Worm (Caenorhabditis elegans): ENCODE measurements around the gene enpl-1.
A peak's percentile ranks its signal among the peaks of the same experiment; 100 is the strongest.

enpl-1 gene

DNA sequence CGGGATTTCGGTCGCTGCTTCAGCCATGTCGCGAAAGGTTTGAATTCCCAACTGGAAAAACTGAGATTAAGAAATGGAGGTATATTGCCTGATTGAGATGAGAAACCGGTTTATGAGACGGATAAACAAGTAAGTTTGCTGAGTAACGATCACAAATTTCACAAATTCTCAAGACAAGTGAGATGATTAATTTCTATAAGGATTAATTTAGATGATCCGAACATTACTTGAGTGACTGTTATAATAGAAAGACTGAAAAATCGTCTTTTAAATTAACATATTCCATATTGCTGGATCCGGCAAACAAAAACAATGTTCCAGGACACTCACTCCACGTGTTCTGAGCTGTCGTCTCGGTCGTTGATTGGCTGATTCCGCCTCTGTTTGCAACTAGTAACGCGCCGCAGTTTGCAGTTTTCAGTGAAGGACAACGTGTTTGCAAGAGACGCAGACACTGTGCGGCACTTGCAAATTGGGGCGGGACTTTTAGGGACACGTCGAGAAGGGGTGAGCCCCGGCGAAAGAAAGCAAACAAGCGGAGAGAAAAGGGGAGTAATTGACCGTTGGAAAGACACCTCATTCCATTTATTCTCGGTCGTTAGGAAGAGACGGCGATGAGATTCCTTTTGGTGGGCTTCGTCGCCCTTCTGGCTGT lies at the start of gene enpl-1, which contains the start of gene imp-2:
TSS of gene enpl-1 (plus strand) at position 462 of the 655 bp plus-strand sequence.
TSS of gene imp-2 (minus strand) at position 51 of the 655 bp plus-strand sequence.
- TF ChIP-seq odd-2 (tag; optimal IDR thresholded peaks at IDR 0.05) (no peak), unc-42 (tag; optimal IDR thresholded peaks at IDR 0.05) (peak; percentile 83), ref-2 (tag; optimal IDR thresholded peaks at IDR 0.05) (peak; percentile 85), ceh-34 (tag; optimal IDR thresholded peaks at IDR 0.05) (peak; percentile 80), unc-86 (tag; optimal IDR thresholded peaks at IDR 0.05) (no peak), pax-1 (tag; optimal IDR thresholded peaks at IDR 0.05) (peak; percentile 51), sox-2 (GFP tag; IDR thresholded peaks at IDR 0.05) (no peak), dmd-4 (tag; optimal IDR thresholded peaks at IDR 0.05; ENCODE audit: borderline replicate concordance) (no peak), lin-11 (tag; optimal IDR thresholded peaks at IDR 0.05) (no peak), gmeb-2 (tag; optimal IDR thresholded peaks at IDR 0.05) (no peak), hlh-15 (tag; optimal IDR thresholded peaks at IDR 0.05) (no peak), nhr-232 (tag; optimal IDR thresholded peaks at IDR 0.05) (no peak), C08G9.2 (tag; optimal IDR thresholded peaks at IDR 0.05) (peak; percentile 49), pag-3 (tag; optimal IDR thresholded peaks at IDR 0.05; ENCODE audit: borderline replicate concordance) (no peak), ceh-22 (tag; optimal IDR thresholded peaks at IDR 0.05) (peak; percentile 6), nfya-1 (tag; optimal IDR thresholded peaks at IDR 0.05) (peak; percentile 100), ceh-45 (GFP tag; IDR thresholded peaks at IDR 0.05) (no peak), tbx-2 (tag; optimal IDR thresholded peaks at IDR 0.05) (peak; percentile 93), lim-6 (tag; optimal IDR thresholded peaks at IDR 0.05) (no peak), F13H6.1 (tag; optimal IDR thresholded peaks at IDR 0.05) (peak; percentile 39), ttx-3 (tag; optimal IDR thresholded peaks at IDR 0.05) (peak; percentile 20), dve-1 (tag; optimal IDR thresholded peaks at IDR 0.05) (peak; percentile 51), ceh-19 (GFP tag; optimal IDR thresholded peaks at IDR 0.05) (peak; percentile 53), zip-5 (tag; optimal IDR thresholded peaks at IDR 0.05) (no peak), fkh-6 (tag; optimal IDR thresholded peaks at IDR 0.05) (no peak), C38D4.7 (GFP tag; optimal IDR thresholded peaks at IDR 0.05) (no peak), npax-4 (tag; optimal IDR thresholded peaks at IDR 0.05) (no peak), T23F11.4 (GFP tag; optimal IDR thresholded peaks at IDR 0.05) (no peak), syd-9 (tag; optimal IDR thresholded peaks at IDR 0.05) (peak; percentile 42), ceh-24 (tag; optimal IDR thresholded peaks at IDR 0.05) (no peak), tbx-7 (tag; optimal IDR thresholded peaks at IDR 0.05) (peak; percentile 58), fkh-10 (GFP tag; optimal IDR thresholded peaks at IDR 0.05) (no peak), che-1 (tag; optimal IDR thresholded peaks at IDR 0.05) (no peak), ceh-9 (tag; optimal IDR thresholded peaks at IDR 0.05) (no peak), ceh-6 (GFP tag; optimal IDR thresholded peaks at IDR 0.05) (no peak), K02D7.2 (tag; optimal IDR thresholded peaks at IDR 0.05) (no peak), ztf-16 (tag; optimal IDR thresholded peaks at IDR 0.05) (peak; percentile 50), ahr-1 (tag; optimal IDR thresholded peaks at IDR 0.05) (no peak), elt-2 (tag; optimal IDR thresholded peaks at IDR 0.05) (peak; percentile 66), hlh-8 (tag; optimal IDR thresholded peaks at IDR 0.05) (peak; percentile 42), pha-4 (tag; optimal IDR thresholded peaks at IDR 0.05) (no peak), fax-1 (tag; optimal IDR thresholded peaks at IDR 0.05) (no peak), hlh-30 (tag; optimal IDR thresholded peaks at IDR 0.05; ENCODE audit: insufficient read depth) (peak; percentile 81), ceh-31 (tag; optimal IDR thresholded peaks at IDR 0.05) (peak; percentile 91), pqm-1 (tag; optimal IDR thresholded peaks at IDR 0.05) (peak; percentile 61), Y22D7AL.16 (tag; optimal IDR thresholded peaks at IDR 0.05) (no peak), ceh-2 (tag; optimal IDR thresholded peaks at IDR 0.05) (peak; percentile 50), unc-55 (GFP tag; optimal IDR thresholded peaks at IDR 0.05) (peak; percentile 50), pha-2 (tag; optimal IDR thresholded peaks at IDR 0.05) (no peak), ceh-18 (tag; optimal IDR thresholded peaks at IDR 0.05) (peak; percentile 61), pat-9 (tag; optimal IDR thresholded peaks at IDR 0.05) (no peak), ets-4 (tag; optimal IDR thresholded peaks at IDR 0.05) (peak; percentile 11)

Data from whole organism, late embryonic.